Fruit fly (Drosophila melanogaster) whole organism, embryonic: ENCODE data around the gene Drsl1.

Experiments used
- BtbVII ChIP-seq: fragments of 200-800 bp; sonication (Bioruptor generic); optimal IDR thresholded peaks from 3 replicates; lab custom pipeline; 2017; ENCODE audit warnings: missing biosample characterization, mild to moderate bottlenecking, missing genetic modification characterization
- CG10565 ChIP-seq: fragments of 200-800 bp; sonication (Bioruptor generic); optimal IDR thresholded peaks from 3 replicates; lab custom pipeline; 2016; ENCODE audit warnings: missing biosample characterization, mild to moderate bottlenecking, missing genetic modification characterization
- CG10654 ChIP-seq: fragments of 200-800 bp; sonication (Bioruptor generic); optimal IDR thresholded peaks from 2 replicates; lab custom pipeline; 2016; ENCODE audit warnings: missing biosample characterization, missing genetic modification characterization
- CG11398 ChIP-seq: fragments of 200-800 bp; sonication (Bioruptor generic); optimal IDR thresholded peaks from 2 replicates; lab custom pipeline; 2016; ENCODE audit warnings: missing biosample characterization, missing genetic modification characterization
- CG13624 ChIP-seq: fragments of 200-800 bp; sonication (Bioruptor generic); optimal IDR thresholded peaks from 2 replicates; lab custom pipeline; 2016; ENCODE audit warnings: missing biosample characterization, missing genetic modification characterization
- CG13894 ChIP-seq: fragments of 200-800 bp; sonication (Bioruptor generic); optimal IDR thresholded peaks from 3 replicates; lab custom pipeline; 2018; ENCODE audit warnings: missing biosample characterization, mild to moderate bottlenecking, missing genetic modification characterization, moderate library complexity
- CG14441 ChIP-seq: fragments of 200-800 bp; sonication (Bioruptor generic); IDR thresholded peaks from 2 replicates; pipeline ENCODE4 v1.3.6; 2022; ENCODE audit warnings: missing biosample characterization, missing genetic modification characterization
- CG14860 ChIP-seq: fragments of 200-800 bp; sonication (Bioruptor generic); IDR thresholded peaks from 3 replicates; pipeline ENCODE4 v1.3.6; 2022; ENCODE audit warnings: missing biosample characterization, missing genetic modification characterization; ENCODE audit not compliant: partially characterized antibody
- CG18262 ChIP-seq: fragments of 200-800 bp; optimal IDR thresholded peaks from 3 replicates; lab custom pipeline; 2019; ENCODE audit warnings: missing biosample characterization, mild to moderate bottlenecking, missing genetic modification characterization, moderate library complexity
- CG2129 ChIP-seq: fragments of 200-800 bp; sonication (Bioruptor generic); IDR thresholded peaks from 2 replicates; pipeline ENCODE4 v1.3.6; 2022; ENCODE audit warnings: missing biosample characterization, missing genetic modification characterization; ENCODE audit not compliant: partially characterized antibody
- CG30431 ChIP-seq: fragments of 200-800 bp; sonication (Bioruptor generic); optimal IDR thresholded peaks from 2 replicates; lab custom pipeline; 2017; ENCODE audit warnings: missing biosample characterization, missing genetic modification characterization
- CG34422 ChIP-seq: fragments of 200-800 bp; sonication (Bioruptor generic); IDR thresholded peaks from 3 replicates; pipeline ENCODE4 v1.3.6; 2022; ENCODE audit warnings: missing biosample characterization, missing genetic modification characterization
- CG5180 ChIP-seq: fragments of 200-800 bp; sonication (Bioruptor generic); optimal IDR thresholded peaks from 3 replicates; lab custom pipeline; 2017; ENCODE audit warnings: missing biosample characterization, missing genetic modification characterization, mild to moderate bottlenecking, moderate library complexity, missing genetic modification reagents
- CG6791 ChIP-seq: fragments of 200-800 bp; sonication (Bioruptor generic); IDR thresholded peaks from 3 replicates; pipeline ENCODE4 v1.3.6; 2022; ENCODE audit warnings: missing biosample characterization, missing genetic modification characterization; ENCODE audit not compliant: partially characterized antibody
- CG7357 ChIP-seq: fragments of 200-800 bp; sonication (Bioruptor generic); IDR thresholded peaks from 3 replicates; pipeline ENCODE4 v1.3.6; 2022; ENCODE audit warnings: missing biosample characterization, missing genetic modification characterization
- CG8281 ChIP-seq: fragments of 200-800 bp; sonication (Bioruptor generic); optimal IDR thresholded peaks from 2 replicates; lab custom pipeline; 2018; ENCODE audit warnings: missing biosample characterization, mild to moderate bottlenecking, missing genetic modification characterization, moderate library complexity
- CG8924 ChIP-seq: fragments of 200-800 bp; optimal IDR thresholded peaks from 3 replicates; lab custom pipeline; 2019; ENCODE audit warnings: missing biosample characterization, mild to moderate bottlenecking, missing genetic modification characterization, moderate library complexity
- D ChIP-seq, 2 experiments: fragments of 200-800 bp in 1 of 2; fragments of >200 bp in 1 of 2; sonication (Bioruptor generic) in 1 of 2; optimal IDR thresholded peaks; 2 replicates in 1 of 2; 3 replicates in 1 of 2; lab custom pipeline; 2017; ENCODE audit warnings: mild to moderate bottlenecking in 1 of 2, missing biosample characterization in 1 of 2, missing genetic modification characterization in 1 of 2, missing genetic modification reagents in 1 of 2
- Dip2 ChIP-seq: fragments of 200-800 bp; sonication (Bioruptor generic); IDR thresholded peaks from 2 replicates; pipeline ENCODE4 v1.3.6; 2022; ENCODE audit warnings: missing biosample characterization, missing genetic modification characterization
- Doc3 ChIP-seq: fragments of 200-800 bp; sonication (Bioruptor generic); IDR thresholded peaks from 3 replicates; pipeline ENCODE4 v1.3.6; 2022; ENCODE audit warnings: missing biosample characterization, missing genetic modification characterization; ENCODE audit not compliant: partially characterized antibody
- Drgx ChIP-seq: fragments of 200-800 bp; sonication (Bioruptor generic); IDR thresholded peaks from 2 replicates; pipeline ENCODE4 v1.3.6; 2022; ENCODE audit warnings: missing biosample characterization, missing genetic modification characterization
- Gsc ChIP-seq: fragments of 200-800 bp; sonication (Bioruptor generic); IDR thresholded peaks from 2 replicates; pipeline ENCODE4 v1.3.6; 2022; ENCODE audit warnings: missing biosample characterization, missing genetic modification characterization
- Gug ChIP-seq: fragments of 200-800 bp; sonication (Bioruptor generic); IDR thresholded peaks from 4 replicates; pipeline ENCODE4 v1.3.6; 2022; ENCODE audit warnings: missing biosample characterization, missing genetic modification characterization
- HmgZ ChIP-seq: fragments of 200-800 bp; sonication (Bioruptor generic); optimal IDR thresholded peaks from 2 replicates; lab custom pipeline; 2018; ENCODE audit warnings: missing biosample characterization, mild to moderate bottlenecking, missing genetic modification characterization
- Jarid2 ChIP-seq: fragments of 200-800 bp; sonication (Bioruptor generic); optimal IDR thresholded peaks from 3 replicates; lab custom pipeline; 2017; ENCODE audit warnings: mild to moderate bottlenecking, missing biosample characterization, missing genetic modification reagents, missing genetic modification characterization
- Lhr ChIP-seq: fragments of 200-800 bp; sonication (Bioruptor generic); optimal IDR thresholded peaks from 3 replicates; lab custom pipeline; 2017; ENCODE audit warnings: mild to moderate bottlenecking, missing biosample characterization, missing genetic modification reagents, missing genetic modification characterization
- Max ChIP-seq: fragments of 200-800 bp; sonication (Bioruptor generic); optimal IDR thresholded peaks from 2 replicates; lab custom pipeline; 2016; ENCODE audit warnings: missing biosample characterization, mild to moderate bottlenecking, missing genetic modification characterization
- Neu2 ChIP-seq: fragments of 200-800 bp; sonication (Bioruptor generic); optimal IDR thresholded peaks from 3 replicates; lab custom pipeline; 2016; ENCODE audit warnings: missing biosample characterization, missing genetic modification characterization, borderline replicate concordance
- Nf-YB ChIP-seq: fragments of 200-800 bp; sonication (Bioruptor generic); optimal IDR thresholded peaks from 3 replicates; lab custom pipeline; 2019; ENCODE audit warnings: missing biosample characterization, mild to moderate bottlenecking, missing genetic modification characterization, moderate library complexity
- Optix ChIP-seq: fragments of 200-800 bp; sonication (Bioruptor generic); IDR thresholded peaks from 3 replicates; pipeline ENCODE4 v1.3.6; 2022; ENCODE audit warnings: missing biosample characterization, missing genetic modification characterization
- Sin3A ChIP-seq: fragments of >200 bp; optimal IDR thresholded peaks from 2 replicates; lab custom pipeline; 2018
- Sox100B ChIP-seq: fragments of 200-800 bp; sonication (Bioruptor generic); optimal IDR thresholded peaks from 3 replicates; lab custom pipeline; 2018; ENCODE audit warnings: missing biosample characterization, mild to moderate bottlenecking, missing genetic modification characterization
- Xrp1 ChIP-seq: fragments of 200-800 bp; sonication (Bioruptor generic); IDR thresholded peaks from 2 replicates; pipeline ENCODE4 v1.3.6; 2022; ENCODE audit warnings: missing biosample characterization, missing genetic modification characterization
- cas ChIP-seq: fragments of 200-800 bp; sonication (Bioruptor generic); IDR thresholded peaks from 2 replicates; pipeline ENCODE4 v1.3.6; 2022; ENCODE audit warnings: missing biosample characterization, missing genetic modification characterization
- chn ChIP-seq: fragments of 200-800 bp; sonication (Bioruptor generic); optimal IDR thresholded peaks from 2 replicates; lab custom pipeline; 2016; ENCODE audit warnings: missing biosample characterization, missing genetic modification characterization
- crc ChIP-seq: fragments of 200-800 bp; sonication (Bioruptor generic); optimal IDR thresholded peaks from 2 replicates; lab custom pipeline; 2016; ENCODE audit warnings: missing biosample characterization, missing genetic modification characterization
- crp ChIP-seq, 2 experiments: fragments of 200-800 bp; sonication (Bioruptor generic); optimal IDR thresholded peaks; 2 replicates in 1 of 2; 3 replicates in 1 of 2; lab custom pipeline; 2017; ENCODE audit warnings: missing biosample characterization in 2 of 2, missing genetic modification characterization in 2 of 2, mild to moderate bottlenecking in 1 of 2, moderate library complexity in 1 of 2
- dan ChIP-seq: fragments of 200-800 bp; sonication (Bioruptor generic); IDR thresholded peaks from 2 replicates; pipeline ENCODE4 v1.3.6; 2022; ENCODE audit warnings: missing biosample characterization, missing genetic modification characterization
- gsb ChIP-seq: fragments of 200-800 bp; sonication (Bioruptor generic); IDR thresholded peaks from 2 replicates; pipeline ENCODE4 v1.3.6; 2022; ENCODE audit warnings: missing biosample characterization, missing genetic modification characterization
- jing ChIP-seq: fragments of 200-800 bp; sonication (Bioruptor generic); optimal IDR thresholded peaks from 2 replicates; lab custom pipeline; 2018; ENCODE audit warnings: missing biosample characterization, mild to moderate bottlenecking, missing genetic modification characterization
- knrl ChIP-seq: fragments of 200-800 bp; sonication (Bioruptor generic); IDR thresholded peaks from 3 replicates; pipeline ENCODE4 v1.3.6; 2022; ENCODE audit warnings: missing biosample characterization, missing genetic modification characterization; ENCODE audit not compliant: partially characterized antibody
- lmd ChIP-seq: fragments of 200-800 bp; sonication (Bioruptor generic); IDR thresholded peaks from 2 replicates; pipeline ENCODE4 v1.3.6; 2022; ENCODE audit warnings: missing biosample characterization, missing genetic modification characterization
- mirr ChIP-seq: fragments of 200-800 bp; sonication (Bioruptor generic); optimal IDR thresholded peaks from 3 replicates; lab custom pipeline; 2018; ENCODE audit warnings: missing biosample characterization, mild to moderate bottlenecking, missing genetic modification characterization
- nerfin-2 ChIP-seq: fragments of 200-800 bp; sonication (Bioruptor generic); IDR thresholded peaks from 2 replicates; pipeline ENCODE4 v1.3.6; 2022; ENCODE audit warnings: missing biosample characterization, missing genetic modification characterization; ENCODE audit not compliant: partially characterized antibody
- pnt ChIP-seq: fragments of 200-800 bp; sonication (Bioruptor generic); optimal IDR thresholded peaks from 3 replicates; lab custom pipeline; 2016; ENCODE audit warnings: missing biosample characterization, missing genetic modification characterization
- pum ChIP-seq: fragments of 200-800 bp; sonication (Bioruptor generic); optimal IDR thresholded peaks from 2 replicates; lab custom pipeline; 2016; ENCODE audit warnings: missing biosample characterization, missing genetic modification characterization
- tap ChIP-seq: fragments of 200-800 bp; optimal IDR thresholded peaks from 3 replicates; lab custom pipeline; 2019; ENCODE audit warnings: missing biosample characterization, mild to moderate bottlenecking, missing genetic modification characterization, moderate library complexity

Drsl1 gene

DNA sequence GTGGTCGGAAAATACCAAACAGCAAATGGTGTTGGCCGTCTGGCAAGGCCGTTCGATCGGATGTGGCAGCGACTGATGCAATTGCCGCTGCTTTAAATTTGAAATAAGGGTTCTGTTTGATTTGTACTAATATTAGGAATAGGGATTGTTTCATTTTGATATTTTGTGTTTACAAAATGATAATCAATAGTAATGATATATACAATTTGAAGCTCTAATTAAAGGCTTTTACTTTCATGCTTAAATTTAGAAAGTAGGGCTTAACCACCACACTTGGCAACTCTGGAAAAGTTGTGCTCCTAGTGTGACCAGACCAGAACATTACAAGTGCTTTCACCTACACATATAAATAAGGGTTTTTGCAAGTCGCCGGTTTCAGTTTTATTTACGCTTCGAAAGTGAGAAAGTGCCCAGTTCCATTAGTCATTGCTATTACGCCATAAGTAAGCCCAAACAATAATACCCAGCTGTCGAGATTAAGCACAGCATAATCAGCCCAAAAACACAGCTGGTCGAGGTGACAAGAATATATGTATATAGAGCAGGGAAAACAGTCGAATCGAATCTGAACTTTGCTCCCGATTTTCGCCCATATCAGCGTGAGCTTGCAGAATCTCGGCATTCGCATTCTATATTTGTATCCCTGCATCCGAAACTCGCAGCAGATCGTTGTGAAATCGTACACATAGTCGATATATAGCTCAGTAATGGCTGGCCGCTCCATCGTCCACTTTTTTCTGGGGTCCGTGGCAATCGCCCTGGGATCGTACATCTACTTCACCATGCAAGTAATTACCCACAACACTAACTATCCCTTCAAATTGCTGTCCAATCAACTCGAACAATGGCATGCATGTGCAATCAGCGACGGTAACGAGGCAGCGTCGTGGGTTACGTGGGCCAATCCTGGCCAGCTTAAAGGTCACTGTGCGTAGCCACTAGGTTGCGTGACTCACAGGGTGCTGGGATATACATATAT lies 9.4 kb downstream of the Drsl1 start, which contains the start of gene Gtpx (continued):
- TF ChIP-seq mirr (GFP tag; lab: Kevin White, UChicago) (no peak), gsb (GFP tag; lab: Robert Waterston, UW) (no peak), CG13894 (tag; lab: Kevin White, UChicago) (no peak), knrl (peak; percentile 17; the same call in 1 of the 3 replicates), CG14860 (GFP tag; lab: Robert Waterston, UW) (no peak), chn (GFP tag; lab: Kevin White, UChicago) (peak; percentile 3), BtbVII (GFP tag; lab: Kevin White, UChicago) (no peak), CG8924 (peak; percentile 6), Sin3A (lab: Kevin White, UChicago) (peak; percentile 96), Gug (GFP tag; lab: Robert Waterston, UW) (no peak), crc (peak; percentile 66), CG30431 (GFP tag; lab: Kevin White, UChicago) (no peak), Neu2 (GFP tag; lab: Kevin White, UChicago) (no peak), CG34422 (GFP tag; lab: Robert Waterston, UW) (0 out of 3 replicates have a peak, but pooled peaks have one; percentile 20), lmd (GFP tag; lab: Robert Waterston, UW) (peak; percentile 20; the same call in 1 of the 2 replicates), Sox100B (no peak), HmgZ (peak; percentile 58), CG10654 (GFP tag; lab: Kevin White, UChicago) (peak; percentile 29), Max (GFP tag; lab: Kevin White, UChicago) (no peak), Lhr (peak; percentile 83), Xrp1 (GFP tag; lab: Robert Waterston, UW) (peak; percentile 33; the same call in 1 of the 2 replicates), CG11398 (no peak), CG13624 (GFP tag; lab: Kevin White, UChicago) (peak; percentile 73), CG2129 (no peak), Nf-YB (GFP tag; lab: Kevin White, UChicago) (no peak), CG10565 (GFP tag; lab: Kevin White, UChicago) (no peak), CG6791 (no peak), cas (no peak), CG5180 (GFP tag; lab: Kevin White, UChicago) (no peak), Optix (no peak), Gsc (GFP tag; lab: Robert Waterston, UW) (no peak), crp (GFP tag; optimal IDR thresholded peaks at IDR 0.05; lab: Kevin White, UChicago) (peak in 1 of 2 experiments; percentile 22), CG7357 (GFP tag; lab: Robert Waterston, UW) (no peak), Jarid2 (GFP tag; lab: Kevin White, UChicago) (no peak), jing (no peak), D (optimal IDR thresholded peaks at IDR 0.05; lab: Kevin White, UChicago) (no peak), D (GFP tag; optimal IDR thresholded peaks at IDR 0.05; lab: Kevin White, UChicago) (no peak), nerfin-2 (GFP tag; lab: Robert Waterston, UW) (no peak), Drgx (GFP tag; lab: Robert Waterston, UW) (0 out of 2 replicates have a peak, but pooled peaks have one; percentile 24), CG18262 (tag; lab: Kevin White, UChicago) (no peak), pnt (GFP tag; lab: Kevin White, UChicago) (peak; percentile 22), dan (GFP tag; lab: Robert Waterston, UW) (no peak), pum (GFP tag; lab: Kevin White, UChicago) (no peak), Doc3 (GFP tag; lab: Robert Waterston, UW) (no peak), CG14441 (GFP tag; lab: Robert Waterston, UW) (peak; percentile 51; the same call in 1 of the 2 replicates), Dip2 (GFP tag; lab: Robert Waterston, UW) (no peak), CG8281 (tag; lab: Kevin White, UChicago) (no peak), tap (tag; lab: Kevin White, UChicago) (no peak)
